Fruit fly (Drosophila melanogaster) whole organism, embryonic: ENCODE measurements around the gene Fbw5.

Source experiments
- Atf3 ChIP-seq: fragments of 200-800 bp; sonication (Bioruptor generic); optimal IDR thresholded peaks from 3 replicates; lab custom pipeline; 2016; ENCODE audit warnings: missing biosample characterization, missing genetic modification characterization
- Bteb2 ChIP-seq: fragments of 200-800 bp; sonication (Bioruptor generic); optimal IDR thresholded peaks from 2 replicates; lab custom pipeline; 2016; ENCODE audit warnings: missing biosample characterization, missing genetic modification characterization
- CG10147 ChIP-seq: fragments of 200-800 bp; sonication (Bioruptor generic); optimal IDR thresholded peaks from 2 replicates; lab custom pipeline; 2019; ENCODE audit warnings: missing biosample characterization, mild to moderate bottlenecking, missing genetic modification characterization, moderate library complexity
- CG10959 ChIP-seq: fragments of 200-800 bp; sonication (Bioruptor generic); IDR thresholded peaks from 2 replicates; pipeline ENCODE4 v1.3.6; 2022; ENCODE audit warnings: missing biosample characterization, missing genetic modification characterization
- CG11247 ChIP-seq: fragments of 200-800 bp; sonication (Bioruptor generic); IDR thresholded peaks from 2 replicates; pipeline ENCODE4 v1.3.6; 2022; ENCODE audit warnings: missing biosample characterization, missing genetic modification characterization
- CG11560 ChIP-seq: fragments of 200-800 bp; sonication (Bioruptor generic); IDR thresholded peaks from 3 replicates; pipeline ENCODE4 v1.3.6; 2022; ENCODE audit warnings: missing biosample characterization, missing genetic modification characterization
- CG15011 ChIP-seq: fragments of 200-800 bp; sonication (Bioruptor generic); optimal IDR thresholded peaks from 3 replicates; lab custom pipeline; 2018; ENCODE audit warnings: missing biosample characterization, mild to moderate bottlenecking, missing genetic modification characterization
- CG1529 ChIP-seq: fragments of 200-800 bp; sonication (Bioruptor generic); optimal IDR thresholded peaks from 3 replicates; lab custom pipeline; 2018; ENCODE audit warnings: missing biosample characterization, missing genetic modification characterization
- CG15696 ChIP-seq: fragments of 200-800 bp; sonication (Bioruptor generic); optimal IDR thresholded peaks from 2 replicates; lab custom pipeline; 2019; ENCODE audit warnings: missing biosample characterization, mild to moderate bottlenecking, missing genetic modification characterization, moderate library complexity
- CG1647 ChIP-seq: fragments of 200-800 bp; sonication (Bioruptor generic); optimal IDR thresholded peaks from 3 replicates; lab custom pipeline; 2016; ENCODE audit warnings: missing biosample characterization, missing genetic modification characterization
- CG16813 ChIP-seq: fragments of 200-800 bp; sonication (Bioruptor generic); IDR thresholded peaks from 3 replicates; pipeline ENCODE4 v1.3.6; 2022; ENCODE audit warnings: missing biosample characterization, missing genetic modification characterization; ENCODE audit not compliant: partially characterized antibody
- CG17385 ChIP-seq: fragments of 200-800 bp; sonication (Bioruptor generic); optimal IDR thresholded peaks from 3 replicates; lab custom pipeline; 2018; ENCODE audit warnings: missing biosample characterization, mild to moderate bottlenecking, missing genetic modification characterization
- CG17612 ChIP-seq: fragments of 200-800 bp; sonication (Bioruptor generic); IDR thresholded peaks from 2 replicates; pipeline ENCODE4 v1.3.6; 2022; ENCODE audit warnings: missing biosample characterization, missing genetic modification characterization
- CG1792 ChIP-seq: fragments of 200-800 bp; sonication (Bioruptor generic); optimal IDR thresholded peaks from 2 replicates; lab custom pipeline; 2016; ENCODE audit warnings: missing biosample characterization, missing genetic modification characterization
- CG18262 ChIP-seq: fragments of 200-800 bp; optimal IDR thresholded peaks from 3 replicates; lab custom pipeline; 2019; ENCODE audit warnings: missing biosample characterization, mild to moderate bottlenecking, missing genetic modification characterization, moderate library complexity
- CG2116 ChIP-seq: fragments of 200-800 bp; sonication (Bioruptor generic); optimal IDR thresholded peaks from 3 replicates; lab custom pipeline; 2018; ENCODE audit warnings: missing biosample characterization, mild to moderate bottlenecking, missing genetic modification characterization
- CG30431 ChIP-seq: fragments of 200-800 bp; sonication (Bioruptor generic); optimal IDR thresholded peaks from 2 replicates; lab custom pipeline; 2017; ENCODE audit warnings: missing biosample characterization, missing genetic modification characterization
- CG3065 ChIP-seq: fragments of 200-800 bp; sonication (Bioruptor generic); optimal IDR thresholded peaks from 2 replicates; lab custom pipeline; 2016; ENCODE audit warnings: missing biosample characterization, missing genetic modification characterization
- CG31441 ChIP-seq: fragments of 200-800 bp; sonication (Bioruptor generic); IDR thresholded peaks from 2 replicates; pipeline ENCODE4 v1.3.6; 2022; ENCODE audit warnings: missing biosample characterization, missing genetic modification characterization
- CG6254 ChIP-seq: fragments of 200-800 bp; sonication (Bioruptor generic); optimal IDR thresholded peaks from 3 replicates; lab custom pipeline; 2017; ENCODE audit warnings: mild to moderate bottlenecking, missing biosample characterization, missing genetic modification reagents, missing genetic modification characterization
- CG7271 ChIP-seq: fragments of 200-800 bp; sonication (Bioruptor generic); optimal IDR thresholded peaks from 2 replicates; lab custom pipeline; 2018; ENCODE audit warnings: missing biosample characterization, mild to moderate bottlenecking, missing genetic modification characterization, moderate library complexity
- CG7928 ChIP-seq: fragments of 200-800 bp; sonication (Bioruptor generic); optimal IDR thresholded peaks from 2 replicates; lab custom pipeline; 2017; ENCODE audit warnings: missing biosample characterization, mild to moderate bottlenecking, missing genetic modification characterization
- CG8089 ChIP-seq: fragments of 200-800 bp; sonication (Bioruptor generic); optimal IDR thresholded peaks from 3 replicates; lab custom pipeline; 2016; ENCODE audit warnings: missing biosample characterization, missing genetic modification characterization
- CG9215 ChIP-seq: fragments of 200-800 bp; sonication (Bioruptor generic); IDR thresholded peaks from 2 replicates; pipeline ENCODE4 v1.3.6; 2022; ENCODE audit warnings: missing biosample characterization, missing genetic modification characterization
- CG9609 ChIP-seq: fragments of 200-800 bp; sonication (Bioruptor generic); optimal IDR thresholded peaks from 3 replicates; lab custom pipeline; 2016; ENCODE audit warnings: missing biosample characterization, missing genetic modification characterization
- Dll ChIP-seq: fragments of 200-800 bp; sonication (Bioruptor generic); IDR thresholded peaks from 4 replicates; pipeline ENCODE4 v1.3.6; 2022; ENCODE audit warnings: missing biosample characterization, missing genetic modification characterization; ENCODE audit not compliant: partially characterized antibody
- Fer3 ChIP-seq: fragments of 200-800 bp; sonication (Bioruptor generic); optimal IDR thresholded peaks from 2 replicates; lab custom pipeline; 2018; ENCODE audit warnings: missing biosample characterization, mild to moderate bottlenecking, missing genetic modification characterization, moderate library complexity
- HLH4C ChIP-seq: fragments of 200-800 bp; sonication (Bioruptor generic); IDR thresholded peaks from 3 replicates; pipeline ENCODE4 v1.3.6; 2022; ENCODE audit warnings: missing biosample characterization, missing genetic modification characterization; ENCODE audit not compliant: partially characterized antibody
- Hr39 ChIP-seq: fragments of >200 bp; optimal IDR thresholded peaks from 2 replicates; lab custom pipeline; 2017
- Meics ChIP-seq: fragments of 200-800 bp; sonication (Bioruptor generic); optimal IDR thresholded peaks from 2 replicates; lab custom pipeline; 2017; ENCODE audit warnings: missing biosample characterization, mild to moderate bottlenecking, missing genetic modification characterization
- Mrtf ChIP-seq: fragments of 200-800 bp; sonication (Bioruptor generic); IDR thresholded peaks from 3 replicates; pipeline ENCODE4 v1.3.6; 2022; ENCODE audit warnings: missing biosample characterization, missing genetic modification characterization
- NK7.1 ChIP-seq: fragments of 200-800 bp; sonication (Bioruptor generic); optimal IDR thresholded peaks from 3 replicates; lab custom pipeline; 2016; ENCODE audit warnings: missing biosample characterization, missing genetic modification characterization
- Scr ChIP-seq: fragments of 200-800 bp; sonication (Bioruptor generic); IDR thresholded peaks from 2 replicates; pipeline ENCODE4 v1.3.6; 2022; ENCODE audit warnings: missing biosample characterization, missing genetic modification characterization; ENCODE audit not compliant: partially characterized antibody
- al ChIP-seq: fragments of 200-800 bp; sonication (Bioruptor generic); IDR thresholded peaks from 2 replicates; pipeline ENCODE4 v1.3.6; 2022; ENCODE audit warnings: missing biosample characterization, missing genetic modification characterization
- bab2 ChIP-seq: fragments of 200-800 bp; sonication (Bioruptor generic); optimal IDR thresholded peaks from 2 replicates; lab custom pipeline; 2016; ENCODE audit warnings: missing biosample characterization, missing genetic modification characterization
- btn ChIP-seq: fragments of 200-800 bp; sonication (Bioruptor generic); optimal IDR thresholded peaks from 2 replicates; lab custom pipeline; 2016; ENCODE audit warnings: missing biosample characterization, missing genetic modification characterization
- caup ChIP-seq: fragments of 200-800 bp; sonication (Bioruptor generic); optimal IDR thresholded peaks from 3 replicates; lab custom pipeline; 2017; ENCODE audit warnings: missing biosample characterization, mild to moderate bottlenecking, missing genetic modification characterization, moderate library complexity; ENCODE audit not compliant: severe bottlenecking
- cg ChIP-seq: fragments of 200-800 bp; sonication (Bioruptor generic); optimal IDR thresholded peaks from 3 replicates; lab custom pipeline; 2019; ENCODE audit warnings: missing biosample characterization, mild to moderate bottlenecking, missing genetic modification characterization, moderate library complexity
- croc ChIP-seq: fragments of 200-800 bp; sonication (Bioruptor generic); conservative IDR thresholded peaks from 3 replicates; pipeline ENCODE4 v1.3.6; 2022; ENCODE audit warnings: missing biosample characterization, missing genetic modification characterization
- crol ChIP-seq: fragments of 200-800 bp; sonication (Bioruptor generic); IDR thresholded peaks from 2 replicates; pipeline ENCODE4 v1.3.6; 2022; ENCODE audit warnings: missing biosample characterization, missing genetic modification characterization
- fd102C ChIP-seq: fragments of 200-800 bp; sonication (Bioruptor generic); optimal IDR thresholded peaks from 2 replicates; lab custom pipeline; 2018; ENCODE audit warnings: missing biosample characterization, mild to moderate bottlenecking, missing genetic modification characterization, moderate library complexity
- hth ChIP-seq: fragments of >200 bp; optimal IDR thresholded peaks from 2 replicates; lab custom pipeline; 2017; ENCODE audit warnings: inconsistent platforms
- mirr ChIP-seq: fragments of 200-800 bp; sonication (Bioruptor generic); optimal IDR thresholded peaks from 3 replicates; lab custom pipeline; 2018; ENCODE audit warnings: missing biosample characterization, mild to moderate bottlenecking, missing genetic modification characterization
- oc ChIP-seq: fragments of 200-800 bp; sonication (Bioruptor generic); optimal IDR thresholded peaks from 2 replicates; lab custom pipeline; 2018; ENCODE audit warnings: missing biosample characterization, mild to moderate bottlenecking, missing genetic modification characterization, moderate library complexity
- pita ChIP-seq: fragments of 200-800 bp; sonication (Bioruptor generic); optimal IDR thresholded peaks from 2 replicates; lab custom pipeline; 2017; ENCODE audit warnings: missing biosample characterization, mild to moderate bottlenecking, missing genetic modification characterization
- ranshi ChIP-seq: fragments of 200-800 bp; sonication (Bioruptor generic); IDR thresholded peaks from 2 replicates; pipeline ENCODE4 v1.3.6; 2022; ENCODE audit warnings: missing biosample characterization, missing genetic modification characterization
- schlank ChIP-seq: fragments of 200-800 bp; sonication (Bioruptor generic); optimal IDR thresholded peaks from 2 replicates; lab custom pipeline; 2018; ENCODE audit warnings: missing biosample characterization, mild to moderate bottlenecking, missing genetic modification characterization
- sens ChIP-seq: fragments of 200-800 bp; sonication (Bioruptor generic); peaks from one replicate; lab custom pipeline; 2016; ENCODE audit warnings: missing biosample characterization, missing genetic modification characterization
- sqz ChIP-seq: fragments of 200-800 bp; sonication (Bioruptor generic); optimal IDR thresholded peaks from 3 replicates; lab custom pipeline; 2018; ENCODE audit warnings: missing biosample characterization, mild to moderate bottlenecking, missing genetic modification characterization
- tio ChIP-seq: fragments of 200-800 bp; sonication (Bioruptor generic); optimal IDR thresholded peaks from 2 replicates; lab custom pipeline; 2017; ENCODE audit warnings: missing biosample characterization, missing genetic modification characterization, inconsistent platforms
- tup ChIP-seq: fragments of 200-800 bp; sonication (Bioruptor generic); optimal IDR thresholded peaks from 2 replicates; lab custom pipeline; 2016; ENCODE audit warnings: missing biosample characterization, mild to moderate bottlenecking, missing genetic modification characterization, moderate library complexity

Gene Fbw5

DNA sequence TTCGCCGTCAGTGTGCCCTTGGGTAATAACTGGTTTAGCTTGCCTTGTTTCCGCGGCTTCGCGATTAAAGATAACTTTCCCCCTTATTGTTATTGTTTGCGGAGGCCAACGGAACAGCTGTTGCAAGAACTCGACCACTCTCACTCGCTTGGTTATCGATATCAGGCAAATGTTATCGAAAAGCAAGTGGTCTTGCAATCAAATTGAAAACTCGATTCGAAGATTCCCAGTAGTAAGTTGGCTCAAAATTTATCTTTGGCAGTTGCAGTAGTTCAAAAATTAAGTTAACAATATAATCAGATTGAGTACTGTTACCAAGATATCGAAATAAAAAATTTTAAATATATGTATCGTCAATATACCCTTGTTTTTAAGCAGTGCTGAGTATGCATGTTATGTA, at the start of gene Fbw5, which contains the start of gene CG9147 (continued):
- TF ChIP-seq CG15011 (GFP tag; lab: Kevin White, UChicago) (peak; percentile 98), CG1529 (GFP tag; lab: Kevin White, UChicago) (peak; percentile 99), CG11247 (GFP tag; lab: Robert Waterston, UW) (peak; percentile 100), CG18262 (tag; lab: Kevin White, UChicago) (peak; percentile 99), ranshi (peak; percentile 100), CG7928 (GFP tag; lab: Kevin White, UChicago) (peak; percentile 84), CG15696 (peak; percentile 97), croc (GFP tag; lab: Robert Waterston, UW) (peak; percentile 99), sens (peak; percentile 100), pita (no peak), CG1647 (GFP tag; lab: Kevin White, UChicago) (peak; percentile 99), btn (peak; percentile 99), tup (GFP tag; lab: Kevin White, UChicago) (peak; percentile 99), CG17612 (GFP tag; lab: Robert Waterston, UW) (peak; percentile 96), Hr39 (no peak), CG3065 (GFP tag; lab: Kevin White, UChicago) (peak; percentile 99), schlank (tag; lab: Kevin White, UChicago) (peak; percentile 99), CG9215 (GFP tag; lab: Robert Waterston, UW) (peak; percentile 96), CG9609 (peak; percentile 99), tio (peak; percentile 100), cg (GFP tag; lab: Kevin White, UChicago) (peak; percentile 11), CG17385 (peak; percentile 100), fd102C (GFP tag; lab: Kevin White, UChicago) (peak; percentile 99), Fer3 (peak; percentile 99), CG7271 (tag; lab: Kevin White, UChicago) (peak; percentile 93), Mrtf (peak; percentile 99), CG30431 (GFP tag; lab: Kevin White, UChicago) (peak; percentile 99), oc (tag; lab: Kevin White, UChicago) (peak; percentile 100), Scr (GFP tag; lab: Robert Waterston, UW) (peak; percentile 51; the same call in 1 of the 2 replicates), CG10147 (GFP tag; lab: Kevin White, UChicago) (peak; percentile 99), HLH4C (GFP tag; lab: Robert Waterston, UW) (peak; percentile 70), CG8089 (peak; percentile 99), CG31441 (GFP tag; lab: Robert Waterston, UW) (peak; percentile 99), Dll (GFP tag; lab: Robert Waterston, UW) (peak; percentile 65), crol (GFP tag; lab: Robert Waterston, UW) (peak; percentile 89), sqz (GFP tag; lab: Kevin White, UChicago) (peak; percentile 97), CG11560 (tag; lab: Robert Waterston, UW) (peak; percentile 94), CG6254 (GFP tag; lab: Kevin White, UChicago) (peak; percentile 95), Atf3 (GFP tag; lab: Kevin White, UChicago) (peak; percentile 99), NK7.1 (GFP tag; lab: Kevin White, UChicago) (peak; percentile 99), Bteb2 (GFP tag; lab: Kevin White, UChicago) (peak; percentile 99), CG16813 (GFP tag; lab: Robert Waterston, UW) (peak; percentile 46; the same call in 1 of the 3 replicates), hth (lab: Kevin White, UChicago) (no peak), CG2116 (GFP tag; lab: Kevin White, UChicago) (peak; percentile 96), mirr (peak; percentile 97), CG1792 (GFP tag; lab: Kevin White, UChicago) (peak; percentile 99), CG10959 (GFP tag; lab: Robert Waterston, UW) (peak; percentile 100), Meics (GFP tag; lab: Kevin White, UChicago) (peak; percentile 99), al (GFP tag; lab: Robert Waterston, UW) (peak; percentile 99), bab2 (GFP tag; lab: Kevin White, UChicago) (peak; percentile 100), caup (peak; percentile 99)
